Fruit fly (Drosophila melanogaster): ENCODE measurements around the gene trn.

trn gene

dm6 chr3L:13153915-13154542, 40.0 kb downstream of the trn start:
- TF ChIP-seq cic (GFP tag; optimal IDR thresholded peaks at IDR 0.05) (no peak), ovo (GFP tag; optimal IDR thresholded peaks at IDR 0.05) (no peak), CG12768 (GFP tag; optimal IDR thresholded peaks at IDR 0.05) (no peak), bab1 (GFP tag; optimal IDR thresholded peaks at IDR 0.05) (no peak), toe (GFP tag; optimal IDR thresholded peaks at IDR 0.05) (no peak), CG11617 (GFP tag; optimal IDR thresholded peaks at IDR 0.05) (no peak), pad (GFP tag; optimal IDR thresholded peaks at IDR 0.05) (no peak), CG7101 (tag; optimal IDR thresholded peaks at IDR 0.05) (no peak), Clk (GFP tag; optimal IDR thresholded peaks at IDR 0.05) (no peak), tj (GFP tag; optimal IDR thresholded peaks at IDR 0.05) (no peak), Crg-1 (GFP tag; optimal IDR thresholded peaks at IDR 0.05) (no peak), cnc (optimal IDR thresholded peaks at IDR 0.05) (no peak), CG7045 (GFP tag; optimal IDR thresholded peaks at IDR 0.05) (no peak), CG33017 (tag; optimal IDR thresholded peaks at IDR 0.05) (no peak), CG1620 (GFP tag; optimal IDR thresholded peaks at IDR 0.05) (no peak), Mnt (GFP tag; optimal IDR thresholded peaks at IDR 0.05) (no peak)

- TF ChIP-seq Crg-1 (GFP tag; optimal IDR thresholded peaks at IDR 0.05) = no peak
- no peak for TF ChIP-seq cnc (optimal IDR thresholded peaks at IDR 0.05)
- TF ChIP-seq Hr96 (GFP tag; optimal IDR thresholded peaks at IDR 0.05) = no peak
- TF ChIP-seq bab1 (GFP tag; optimal IDR thresholded peaks at IDR 0.05) = no peak
- no peak for TF ChIP-seq CG7101 (tag; optimal IDR thresholded peaks at IDR 0.05)
- no peak for TF ChIP-seq Mnt (GFP tag; optimal IDR thresholded peaks at IDR 0.05)
- no peak for TF ChIP-seq CG11617 (GFP tag; optimal IDR thresholded peaks at IDR 0.05)
- TF ChIP-seq CG5204 (GFP tag; optimal IDR thresholded peaks at IDR 0.05) = no peak
- no peak for TF ChIP-seq toe (GFP tag; optimal IDR thresholded peaks at IDR 0.05)
- TF ChIP-seq tj (GFP tag; optimal IDR thresholded peaks at IDR 0.05) = no peak
- TF ChIP-seq CG12768 (GFP tag; optimal IDR thresholded peaks at IDR 0.05) = no peak
- no peak for TF ChIP-seq CG1620 (GFP tag; optimal IDR thresholded peaks at IDR 0.05)
- TF ChIP-seq ovo (GFP tag; optimal IDR thresholded peaks at IDR 0.05) = no peak
- TF ChIP-seq cic (GFP tag; optimal IDR thresholded peaks at IDR 0.05) = no peak
- no peak for TF ChIP-seq CG33017 (tag; optimal IDR thresholded peaks at IDR 0.05)
Observed at dm6 chr3L:13155276-13155675, 41.2 kb downstream of the trn start.

Data from whole organism, adult.